Worm (Caenorhabditis elegans) whole organism, L1 larva: ENCODE measurements around the gene C05B5.4.
A peak's percentile ranks its signal among the peaks of the same experiment; 100 is the strongest.

Experiments
- C16A3.4 ChIP-seq: fragments of 150-350 bp; optimal IDR thresholded peaks from 2 replicates; lab custom pipeline; 2014; ENCODE audit warnings: missing biosample characterization, missing genetic modification characterization
- alr-1 ChIP-seq: fragments of 200-800 bp; sonication (Bioruptor generic); optimal IDR thresholded peaks from 2 replicates; lab custom pipeline; 2018; ENCODE audit warnings: borderline replicate concordance, mild to moderate bottlenecking, missing genetic modification characterization, missing compliant biosample characterization
- blmp-1 ChIP-seq: fragments of 150-350 bp; optimal IDR thresholded peaks from 2 replicates; lab custom pipeline; 2014; ENCODE audit warnings: missing biosample characterization, missing genetic modification characterization
- ces-1 ChIP-seq: fragments of 150-350 bp; optimal IDR thresholded peaks from 2 replicates; lab custom pipeline; 2014; ENCODE audit warnings: missing biosample characterization, missing genetic modification reagents, missing genetic modification characterization
- dpl-1 ChIP-seq, 3 experiments: fragments of 150-350 bp in 2 of 3; sonication (generic microtip) in 1 of 3; optimal IDR thresholded peaks; 2 replicates each; lab custom pipeline; 2014 to 2017; ENCODE audit warnings: missing biosample characterization in 3 of 3, missing genetic modification characterization in 3 of 3, missing genetic modification reagents in 3 of 3
- efl-1 ChIP-seq, 4 experiments: fragments of 150-350 bp; optimal IDR thresholded peaks in 3 of 4; peaks in 1 of 4; 1 replicate in 1 of 4; 2 replicates in 3 of 4; lab custom pipeline; 2014; ENCODE audit warnings: missing biosample characterization in 2 of 4, missing genetic modification characterization in 2 of 4, missing genetic modification reagents in 2 of 4
- elt-2 ChIP-seq: sonication (generic microtip); optimal IDR thresholded peaks from 2 replicates; lab custom pipeline; 2016; ENCODE audit warnings: missing genetic modification characterization, mild to moderate bottlenecking, inconsistent platforms, missing compliant biosample characterization, missing genetic modification reagents
- elt-3 ChIP-seq, 6 experiments: fragments of 150-350 bp in 1 of 6; sonication (generic microtip); optimal IDR thresholded peaks; 2 replicates each; lab custom pipeline; 2017 to 2018; ENCODE audit warnings: missing biosample characterization in 6 of 6, missing genetic modification characterization in 6 of 6, inconsistent platforms in 1 of 6
- ets-5 ChIP-seq: fragments of 200-800 bp; sonication (Bioruptor generic); IDR thresholded peaks from 2 replicates; pipeline ENCODE4 v1.3.6; 2022; ENCODE audit warnings: missing genetic modification characterization, missing compliant biosample characterization
- fkh-10 ChIP-seq: sonication (generic microtip); optimal IDR thresholded peaks from 2 replicates; lab custom pipeline; 2017; ENCODE audit warnings: missing biosample characterization, missing genetic modification reagents, missing genetic modification characterization
- fkh-4 ChIP-seq: sonication (generic microtip); optimal IDR thresholded peaks from 2 replicates; lab custom pipeline; 2016; ENCODE audit warnings: missing compliant biosample characterization, missing genetic modification characterization, borderline replicate concordance
- fkh-8 ChIP-seq: sonication (generic microtip); optimal IDR thresholded peaks from 2 replicates; lab custom pipeline; 2016; ENCODE audit warnings: mild to moderate bottlenecking, missing genetic modification characterization, missing compliant biosample characterization
- grh-1 ChIP-seq: fragments of 200-800 bp; sonication (Bioruptor generic); IDR thresholded peaks from 2 replicates; pipeline ENCODE4 v1.3.6; 2022; ENCODE audit warnings: missing genetic modification reagents, missing genetic modification characterization, missing compliant biosample characterization
- isw-1 ChIP-seq: fragments of 200-800 bp; sonication (Bioruptor generic); IDR thresholded peaks from 2 replicates; pipeline ENCODE4 v1.3.6; 2022; ENCODE audit warnings: missing genetic modification characterization, missing compliant biosample characterization
- lin-14 ChIP-seq: fragments of 200-800 bp; sonication (Bioruptor generic); optimal IDR thresholded peaks from 2 replicates; lab custom pipeline; 2018; ENCODE audit warnings: mild to moderate bottlenecking, missing genetic modification characterization, moderate library complexity, missing compliant biosample characterization
- lin-15B ChIP-seq: fragments of 150-350 bp; sonication (generic microtip); optimal IDR thresholded peaks from 3 replicates; lab custom pipeline; 2014; ENCODE audit warnings: missing biosample characterization, missing genetic modification characterization
- lin-35 ChIP-seq, 2 experiments: fragments of 150-350 bp; optimal IDR thresholded peaks; 2 replicates each; lab custom pipeline; 2014; ENCODE audit warnings: missing biosample characterization in 2 of 2, missing genetic modification characterization in 2 of 2, missing genetic modification reagents in 2 of 2
- lir-3 ChIP-seq: sonication (generic microtip); optimal IDR thresholded peaks from 2 replicates; lab custom pipeline; 2016; ENCODE audit warnings: mild to moderate bottlenecking, missing genetic modification characterization, moderate library complexity, missing compliant biosample characterization; ENCODE audit not compliant: poor library complexity
- lsy-2 ChIP-seq, 2 experiments: fragments of 150-350 bp; optimal IDR thresholded peaks; 2 replicates each; lab custom pipeline; 2014; ENCODE audit warnings: missing biosample characterization in 2 of 2, missing genetic modification characterization in 2 of 2
- mep-1 ChIP-seq: fragments of 150-350 bp; optimal IDR thresholded peaks from 2 replicates; lab custom pipeline; 2014; ENCODE audit warnings: missing biosample characterization, missing genetic modification characterization
- nhr-11 ChIP-seq: fragments of 150-350 bp; optimal IDR thresholded peaks from 2 replicates; lab custom pipeline; 2014; ENCODE audit warnings: missing biosample characterization, missing genetic modification characterization
- nhr-12 ChIP-seq: sonication (generic microtip); optimal IDR thresholded peaks from 2 replicates; lab custom pipeline; 2017; ENCODE audit warnings: missing biosample characterization, missing genetic modification characterization
- nhr-19 ChIP-seq: fragments of 200-800 bp; sonication (Bioruptor generic); conservative IDR thresholded peaks from 2 replicates; pipeline ENCODE4 v1.3.6; 2022; ENCODE audit warnings: missing genetic modification characterization, missing compliant biosample characterization
- nhr-20 ChIP-seq: sonication (generic microtip); optimal IDR thresholded peaks from 2 replicates; lab custom pipeline; 2016; ENCODE audit warnings: mild to moderate bottlenecking, missing genetic modification characterization, missing compliant biosample characterization
- nhr-71 ChIP-seq: sonication (generic microtip); optimal IDR thresholded peaks from 2 replicates; lab custom pipeline; 2016; ENCODE audit warnings: mild to moderate bottlenecking, missing genetic modification characterization, moderate library complexity, missing compliant biosample characterization
- nhr-77 ChIP-seq: fragments of 150-350 bp; optimal IDR thresholded peaks from 2 replicates; lab custom pipeline; 2014; ENCODE audit warnings: missing biosample characterization, missing genetic modification characterization
- nhr-84 ChIP-seq: sonication (generic microtip); optimal IDR thresholded peaks from 2 replicates; lab custom pipeline; 2017; ENCODE audit warnings: missing biosample characterization, missing genetic modification characterization
- nhr-85 ChIP-seq: sonication (generic microtip); peaks from one replicate; lab custom pipeline; 2016; ENCODE audit warnings: missing genetic modification characterization, inconsistent platforms, missing compliant biosample characterization
- nhr-90 ChIP-seq: sonication (generic microtip); optimal IDR thresholded peaks from 2 replicates; lab custom pipeline; 2016; ENCODE audit warnings: mild to moderate bottlenecking, missing genetic modification characterization, missing compliant biosample characterization; ENCODE audit not compliant: poor library complexity
- pax-3 ChIP-seq: fragments of 200-800 bp; sonication (Bioruptor generic); optimal IDR thresholded peaks from 2 replicates; lab custom pipeline; 2018; ENCODE audit warnings: mild to moderate bottlenecking, missing genetic modification characterization, moderate library complexity, missing compliant biosample characterization
- snu-23 ChIP-seq: sonication (generic microtip); optimal IDR thresholded peaks from 2 replicates; lab custom pipeline; 2016; ENCODE audit warnings: missing genetic modification characterization, missing compliant biosample characterization
- sox-4 ChIP-seq: sonication (generic microtip); optimal IDR thresholded peaks from 2 replicates; lab custom pipeline; 2016; ENCODE audit warnings: missing genetic modification characterization, missing compliant biosample characterization
- sup-37 ChIP-seq: fragments of 200-800 bp; sonication (Bioruptor generic); optimal IDR thresholded peaks from 2 replicates; lab custom pipeline; 2018; ENCODE audit warnings: mild to moderate bottlenecking, missing genetic modification characterization, missing compliant biosample characterization
- swsn-7 ChIP-seq: sonication (generic microtip); optimal IDR thresholded peaks from 2 replicates; lab custom pipeline; 2016; ENCODE audit warnings: missing genetic modification characterization, missing compliant biosample characterization
- tlp-1 ChIP-seq: fragments of 150-350 bp; optimal IDR thresholded peaks from 2 replicates; lab custom pipeline; 2014; ENCODE audit warnings: missing biosample characterization, missing genetic modification characterization
- vab-15 ChIP-seq: sonication (generic microtip); optimal IDR thresholded peaks from 2 replicates; lab custom pipeline; 2017; ENCODE audit warnings: missing genotype, mild to moderate bottlenecking, missing genetic modification characterization, missing compliant biosample characterization
- ztf-11 ChIP-seq, 2 experiments: sonication (generic microtip); optimal IDR thresholded peaks; 2 replicates each; lab custom pipeline; 2016 to 2017; ENCODE audit warnings: missing genetic modification characterization in 2 of 2, missing biosample characterization in 1 of 2, missing compliant biosample characterization in 1 of 2

The C05B5.4 gene

ce11 chrIII:10004213-10004612 is 10.5 kb downstream of the C05B5.4 start, which contains the start of gene C05B5.11:
Gene C05B5.11, plus strand, starts transcription at chrIII:10004513.
- TF ChIP-seq nhr-85 (tag; lab: Kevin White, UChicago) (no peak), nhr-77 (tag; lab: Kevin White, UChicago) (no peak), snu-23 (no peak), ets-5 (GFP tag; lab: Robert Waterston, UW) (no peak), swsn-7 (tag; lab: Kevin White, UChicago) (no peak), lin-14 (GFP tag; lab: Kevin White, UChicago) (no peak), nhr-90 (no peak), fkh-4 (tag; lab: Kevin White, UChicago) (no peak), sox-4 (tag; lab: Kevin White, UChicago) (no peak), nhr-11 (tag; lab: Kevin White, UChicago) (no peak), nhr-12 (tag; lab: Kevin White, UChicago) (no peak), ztf-11 (tag; optimal IDR thresholded peaks at IDR 0.05; lab: Kevin White, UChicago) (no peak), nhr-84 (no peak), fkh-10 (GFP tag; lab: Kevin White, UChicago) (no peak), tlp-1 (tag; lab: Kevin White, UChicago) (no peak), ces-1 (no peak), isw-1 (GFP tag; lab: Robert Waterston, UW) (no peak), fkh-8 (tag; lab: Kevin White, UChicago) (no peak), lin-15B (no peak), lsy-2 (tag; optimal IDR thresholded peaks at IDR 0.05; lab: Kevin White, UChicago) (no peak)

ce11 chrIII:10006734-10007348 is 13.2 kb downstream of the C05B5.4 start, which contains the start of gene C05B5.8:
Gene C05B5.8, minus strand, starts transcription at chrIII:10006784.
- TF ChIP-seq efl-1 (optimal IDR thresholded peaks at IDR 0.05; lab: Kevin White, UChicago) (peak in 1 of 2 experiments; percentile 28), efl-1 (GFP tag; optimal IDR thresholded peaks at IDR 0.05 in 1 of 2; lab: Kevin White, UChicago) (peak in 1 of 2 experiments; percentile 59), blmp-1 (tag; lab: Kevin White, UChicago) (peak; percentile 46), snu-23 (peak; percentile 74), sox-4 (tag; lab: Kevin White, UChicago) (no peak), nhr-19 (GFP tag; lab: Robert Waterston, UW) (peak; percentile 44), sup-37 (no peak), nhr-20 (tag; lab: Kevin White, UChicago) (peak; percentile 71), nhr-71 (tag; lab: Kevin White, UChicago) (peak; percentile 73), nhr-85 (tag; lab: Kevin White, UChicago) (peak; percentile 97), pax-3 (tag; lab: Kevin White, UChicago) (no peak), tlp-1 (tag; lab: Kevin White, UChicago) (no peak), nhr-84 (no peak), lin-35 (GFP tag; optimal IDR thresholded peaks at IDR 0.05; lab: Kevin White, UChicago) (peak in 1 of 2 experiments; percentile 31), lsy-2 (tag; optimal IDR thresholded peaks at IDR 0.05; lab: Kevin White, UChicago) (peak; percentile 12 to 53), mep-1 (tag; lab: Kevin White, UChicago) (peak; percentile 13), ets-5 (GFP tag; lab: Robert Waterston, UW) (no peak), lir-3 (peak; percentile 20), fkh-8 (tag; lab: Kevin White, UChicago) (no peak), elt-2 (tag; lab: Kevin White, UChicago) (no peak), grh-1 (GFP tag; lab: Robert Waterston, UW) (peak; percentile 97), vab-15 (tag; lab: Kevin White, UChicago) (peak; percentile 49), alr-1 (no peak), lin-14 (GFP tag; lab: Kevin White, UChicago) (peak; percentile 86), C16A3.4 (tag; lab: Kevin White, UChicago) (peak; percentile 34), nhr-77 (tag; lab: Kevin White, UChicago) (no peak), elt-3 (tag; optimal IDR thresholded peaks at IDR 0.05; lab: Kevin White, UChicago) (peak in 3 of 6 experiments; percentile 31 to 58 (median 39)), nhr-90 (peak; percentile 57), dpl-1 (GFP tag; optimal IDR thresholded peaks at IDR 0.05; lab: Kevin White, UChicago) (peak in 2 of 3 experiments; percentile 8 to 10)
